Comparison of ENCODE assay signal across 5 worm cellular contexts in the genomic region with DNA sequence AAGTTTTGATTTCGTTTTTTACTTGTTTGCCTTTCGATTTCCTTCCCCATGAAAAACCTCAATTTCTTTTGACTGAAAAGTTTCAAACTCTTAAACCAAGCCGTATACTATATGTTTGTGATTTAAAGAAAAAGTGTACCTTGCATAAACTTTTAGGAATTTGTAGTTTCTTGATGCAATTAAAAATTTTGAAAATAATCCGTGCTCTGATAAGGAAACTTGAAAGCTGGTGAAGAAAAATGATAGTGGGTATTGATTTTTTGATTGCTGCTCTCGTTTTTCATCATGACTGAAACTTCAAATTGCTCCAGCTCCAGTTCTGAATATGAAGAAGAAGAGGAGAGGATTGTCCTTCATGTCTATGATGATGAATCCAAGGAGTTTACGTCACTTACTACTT.
TF ChIP-seq lines count a peak whose summit lies in the region.

Gene acd-3, plus strand, starts transcription at position 222 of the 400 bp plus-strand sequence.

TF ChIP-seq in whole organism, L1 larva, 84 proteins besides CTCF, POLR2A, EP300 and RAD21:
- no peak for TF ChIP-seq tbx-2 (tag; optimal IDR thresholded peaks at IDR 0.05; lab: Kevin White, UChicago)
- TF ChIP-seq isw-1 (GFP tag; IDR thresholded peaks at IDR 0.05; lab: Robert Waterston, UW): no peak
- TF ChIP-seq nhr-85 (tag; lab: Kevin White, UChicago): peak; percentile 31
- no peak for TF ChIP-seq lin-14 (GFP tag; optimal IDR thresholded peaks at IDR 0.05; lab: Kevin White, UChicago)

TF ChIP-seq in whole organism, L2 larva, 48 proteins besides CTCF, POLR2A, EP300 and RAD21:
- TF ChIP-seq fos-1 (tag; optimal IDR thresholded peaks at IDR 0.05; lab: Kevin White, UChicago): peak; percentile 50
- peak; percentile 34 for TF ChIP-seq crh-2 (tag; optimal IDR thresholded peaks at IDR 0.05; lab: Kevin White, UChicago)
- no peak for TF ChIP-seq nhr-77 (tag; optimal IDR thresholded peaks at IDR 0.05; lab: Kevin White, UChicago)

TF ChIP-seq in whole organism, L3 larva, 47 proteins besides CTCF, POLR2A, EP300 and RAD21:
- TF ChIP-seq pqm-1 (tag; optimal IDR thresholded peaks at IDR 0.05; lab: Kevin White, UChicago): peak; percentile 43
- no peak for TF ChIP-seq fos-1 (tag; optimal IDR thresholded peaks at IDR 0.05; lab: Kevin White, UChicago)
- TF ChIP-seq nhr-77 (tag; optimal IDR thresholded peaks at IDR 0.05; lab: Kevin White, UChicago): no peak
- no peak for TF ChIP-seq snpc-4 (tag; optimal IDR thresholded peaks at IDR 0.05; lab: Kevin White, UChicago)
- no peak for TF ChIP-seq pha-4 (tag; optimal IDR thresholded peaks at IDR 0.05; lab: Kevin White, UChicago)
- TF ChIP-seq nhr-25 (tag; optimal IDR thresholded peaks at IDR 0.05; lab: Kevin White, UChicago): no peak
- peak; percentile 35 for TF ChIP-seq ceh-28 (tag; optimal IDR thresholded peaks at IDR 0.05; lab: Kevin White, UChicago)
- TF ChIP-seq elt-2 (tag; optimal IDR thresholded peaks at IDR 0.05; lab: Kevin White, UChicago): peak; percentile 58
- TF ChIP-seq ceh-16 (tag; optimal IDR thresholded peaks at IDR 0.05; lab: Kevin White, UChicago): no peak
- TF ChIP-seq nfya-1 (tag; optimal IDR thresholded peaks at IDR 0.05; lab: Kevin White, UChicago; ENCODE audit: insufficient read depth): no peak
- no peak for TF ChIP-seq ceh-82 (tag; optimal IDR thresholded peaks at IDR 0.05; lab: Kevin White, UChicago)

TF ChIP-seq in whole organism, L4 larva, 104 proteins besides CTCF, POLR2A, EP300 and RAD21:
- TF ChIP-seq skn-1 (tag; optimal IDR thresholded peaks at IDR 0.05; lab: Kevin White, UChicago) (no peak), nhr-28 (tag; optimal IDR thresholded peaks at IDR 0.05; lab: Kevin White, UChicago) (peak; percentile 76), dve-1 (tag; optimal IDR thresholded peaks at IDR 0.05; lab: Kevin White, UChicago; ENCODE audit: insufficient read depth) (peak; percentile 1), daf-16 (GFP tag; optimal IDR thresholded peaks at IDR 0.05; lab: Kevin White, UChicago) (no peak), daf-16 (tag; optimal IDR thresholded peaks at IDR 0.05; lab: Kevin White, UChicago) (peak; percentile 32), mep-1 (tag; optimal IDR thresholded peaks at IDR 0.05; lab: Kevin White, UChicago) (peak; percentile 33), ZK546.5 (tag; optimal IDR thresholded peaks at IDR 0.05; lab: Kevin White, UChicago) (no peak), F26F4.8 (GFP tag; conservative IDR thresholded peaks at IDR 0.05; lab: Robert Waterston, UW) (no peak), dmd-6 (GFP tag; IDR thresholded peaks at IDR 0.05; lab: Robert Waterston, UW) (peak; percentile 32; the same call in 1 of the 2 replicates), pqm-1 (tag; optimal IDR thresholded peaks at IDR 0.05; lab: Kevin White, UChicago) (no peak), aha-1 (tag; lab: Kevin White, UChicago) (peak; percentile 5), saeg-2 (GFP tag; IDR thresholded peaks at IDR 0.05; lab: Robert Waterston, UW) (no peak)
TF ChIP-seq in whole organism, L4 larva: peak in this region for 6.

TF ChIP-seq in whole organism, young adult, 124 proteins besides CTCF, POLR2A, EP300 and RAD21:
- TF ChIP-seq unc-130 (GFP tag; optimal IDR thresholded peaks at IDR 0.05; lab: Kevin White, UChicago): no peak
- TF ChIP-seq nhr-80 (tag; optimal IDR thresholded peaks at IDR 0.05; lab: Kevin White, UChicago): peak; percentile 44
